Worm (Caenorhabditis elegans): ENCODE data around the gene dhs-30.

The dhs-30 gene

DNA sequence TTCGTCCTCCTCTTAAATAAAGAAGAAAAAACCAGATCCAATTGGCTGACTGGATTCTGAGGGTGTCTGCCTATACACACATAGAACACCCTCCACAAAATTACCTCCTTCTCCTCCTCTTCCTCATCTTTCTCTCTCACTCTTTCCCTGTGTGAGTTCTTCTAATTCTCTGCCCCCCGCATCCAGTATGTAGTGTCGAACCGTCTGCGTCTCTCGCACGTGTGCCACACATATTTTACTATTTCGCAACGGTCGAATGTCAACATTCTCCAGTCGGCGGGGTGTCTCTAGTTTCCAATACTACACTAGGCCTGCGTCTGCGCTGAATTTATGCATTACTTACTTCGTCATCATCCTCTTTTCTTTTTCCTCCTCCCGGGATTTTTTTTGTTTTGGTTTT, 51.3 kb downstream of the dhs-30 start (continued):
- peak; percentile 79 for TF ChIP-seq blmp-1 (tag; optimal IDR thresholded peaks at IDR 0.05; ENCODE audit: insufficient read depth)
- peak; percentile 35 for TF ChIP-seq sem-4 (tag; optimal IDR thresholded peaks at IDR 0.05)
- peak; percentile 79 for TF ChIP-seq crh-2 (tag; optimal IDR thresholded peaks at IDR 0.05)
- TF ChIP-seq nhr-77 (tag; optimal IDR thresholded peaks at IDR 0.05): no peak
- TF ChIP-seq alr-1 (tag; optimal IDR thresholded peaks at IDR 0.05): no peak
- TF ChIP-seq unc-55 (GFP tag; optimal IDR thresholded peaks at IDR 0.05): peak; percentile 74
- TF ChIP-seq mab-5 (tag; optimal IDR thresholded peaks at IDR 0.05): no peak
- TF ChIP-seq C34F6.9 (tag; optimal IDR thresholded peaks at IDR 0.05): peak; percentile 80
- peak; percentile 59 for TF ChIP-seq egl-27 (tag; optimal IDR thresholded peaks at IDR 0.05)
- TF ChIP-seq nhr-237 (tag; optimal IDR thresholded peaks at IDR 0.05): no peak
- no peak for TF ChIP-seq elt-3 (tag; optimal IDR thresholded peaks at IDR 0.05)
- TF ChIP-seq nhr-6 (tag; optimal IDR thresholded peaks at IDR 0.05): no peak
- TF ChIP-seq unc-39 (tag; optimal IDR thresholded peaks at IDR 0.05): no peak
- no peak for TF ChIP-seq peb-1 (tag; optimal IDR thresholded peaks at IDR 0.05)
- TF ChIP-seq nhr-21 (tag; optimal IDR thresholded peaks at IDR 0.05): peak; percentile 37

DNA sequence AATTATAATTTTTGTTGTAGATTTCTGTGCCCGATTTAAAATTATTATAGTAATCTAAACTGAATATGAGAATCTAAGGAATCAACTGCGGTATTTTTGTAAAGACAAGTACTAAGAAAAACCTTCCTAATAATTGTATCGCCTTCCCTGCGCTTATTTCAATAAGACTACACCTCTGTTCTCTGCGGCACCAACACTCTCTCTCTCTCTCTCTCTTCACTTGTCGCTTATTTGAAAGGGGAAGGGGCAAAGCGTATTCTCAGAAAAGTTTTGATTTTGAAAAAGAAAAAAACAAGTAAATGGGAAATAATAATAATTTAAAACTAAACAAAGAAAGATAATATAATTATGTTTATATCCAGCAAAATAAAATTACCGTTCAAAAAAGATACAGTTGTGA, 54.4 kb downstream of the dhs-30 start:
- TF ChIP-seq lin-39 (tag; optimal IDR thresholded peaks at IDR 0.05) (no peak), elt-3 (tag; optimal IDR thresholded peaks at IDR 0.05) (no peak), crh-2 (tag; optimal IDR thresholded peaks at IDR 0.05) (peak; percentile 70), nhr-12 (tag; optimal IDR thresholded peaks at IDR 0.05) (no peak), nhr-237 (tag; optimal IDR thresholded peaks at IDR 0.05) (peak; percentile 68), alr-1 (tag; optimal IDR thresholded peaks at IDR 0.05) (no peak), lin-13 (GFP tag; optimal IDR thresholded peaks at IDR 0.05) (peak; percentile 69), zag-1 (tag; optimal IDR thresholded peaks at IDR 0.05) (peak; percentile 24), nhr-129 (tag; optimal IDR thresholded peaks at IDR 0.05) (peak; percentile 87), sem-4 (tag; optimal IDR thresholded peaks at IDR 0.05) (no peak), nhr-11 (tag; optimal IDR thresholded peaks at IDR 0.05) (peak; percentile 16), egl-27 (tag; optimal IDR thresholded peaks at IDR 0.05) (peak; percentile 56), nhr-6 (tag; optimal IDR thresholded peaks at IDR 0.05) (peak; percentile 53), nhr-23 (tag; optimal IDR thresholded peaks at IDR 0.05) (no peak), lin-11 (tag; optimal IDR thresholded peaks at IDR 0.05) (no peak), Y55F3AM.14 (GFP tag; optimal IDR thresholded peaks at IDR 0.05) (no peak), sma-3 (GFP tag; optimal IDR thresholded peaks at IDR 0.05) (peak; percentile 45), ZK546.5 (tag; optimal IDR thresholded peaks at IDR 0.05) (no peak), R02D3.7 (tag; optimal IDR thresholded peaks at IDR 0.05) (no peak), mbf-1 (tag; optimal IDR thresholded peaks at IDR 0.05) (no peak), unc-39 (tag; optimal IDR thresholded peaks at IDR 0.05) (no peak), ztf-1 (GFP tag; conservative IDR thresholded peaks at IDR 0.05) (no peak), snpc-4 (tag; optimal IDR thresholded peaks at IDR 0.05) (no peak), aly-2 (tag; optimal IDR thresholded peaks at IDR 0.05) (no peak), blmp-1 (tag; optimal IDR thresholded peaks at IDR 0.05; ENCODE audit: insufficient read depth) (no peak), C34F6.9 (tag; optimal IDR thresholded peaks at IDR 0.05) (peak; percentile 71), ztf-4 (tag; optimal IDR thresholded peaks at IDR 0.05) (no peak), ceh-82 (tag; optimal IDR thresholded peaks at IDR 0.05) (peak; percentile 50), sma-9 (GFP tag; optimal IDR thresholded peaks at IDR 0.05) (peak; percentile 41), sma-9 (tag; optimal IDR thresholded peaks at IDR 0.05) (no peak), nhr-21 (tag; optimal IDR thresholded peaks at IDR 0.05) (peak; percentile 66), gmeb-1 (tag; optimal IDR thresholded peaks at IDR 0.05) (peak; percentile 77), dmd-4 (tag; optimal IDR thresholded peaks at IDR 0.05) (no peak), unc-55 (GFP tag; optimal IDR thresholded peaks at IDR 0.05) (peak; percentile 90), lsy-2 (tag; optimal IDR thresholded peaks at IDR 0.05) (peak in 1 of 2 experiments; percentile 71), ztf-11 (tag; optimal IDR thresholded peaks at IDR 0.05) (no peak), ama-1 (optimal IDR thresholded peaks at IDR 0.05) (no peak), nhr-10 (tag; optimal IDR thresholded peaks at IDR 0.05) (peak; percentile 28), F13H6.1 (tag; optimal IDR thresholded peaks at IDR 0.05) (peak; percentile 58), unc-62 (GFP tag; optimal IDR thresholded peaks at IDR 0.05) (no peak), ceh-16 (tag; optimal IDR thresholded peaks at IDR 0.05) (no peak), fos-1 (tag; optimal IDR thresholded peaks at IDR 0.05) (peak; percentile 70), nhr-77 (tag; optimal IDR thresholded peaks at IDR 0.05) (peak; percentile 72), elt-1 (tag; optimal IDR thresholded peaks at IDR 0.05) (no peak), nhr-25 (tag; optimal IDR thresholded peaks at IDR 0.05) (no peak), peb-1 (tag; optimal IDR thresholded peaks at IDR 0.05) (no peak), mab-5 (tag; optimal IDR thresholded peaks at IDR 0.05) (peak; percentile 72), mdl-1 (tag; optimal IDR thresholded peaks at IDR 0.05) (no peak), skn-1 (tag; optimal IDR thresholded peaks at IDR 0.05) (no peak)
